Fruit fly (Drosophila melanogaster): Measurements from ENCODE around the gene CG17328.

CG17328 gene

DNA sequence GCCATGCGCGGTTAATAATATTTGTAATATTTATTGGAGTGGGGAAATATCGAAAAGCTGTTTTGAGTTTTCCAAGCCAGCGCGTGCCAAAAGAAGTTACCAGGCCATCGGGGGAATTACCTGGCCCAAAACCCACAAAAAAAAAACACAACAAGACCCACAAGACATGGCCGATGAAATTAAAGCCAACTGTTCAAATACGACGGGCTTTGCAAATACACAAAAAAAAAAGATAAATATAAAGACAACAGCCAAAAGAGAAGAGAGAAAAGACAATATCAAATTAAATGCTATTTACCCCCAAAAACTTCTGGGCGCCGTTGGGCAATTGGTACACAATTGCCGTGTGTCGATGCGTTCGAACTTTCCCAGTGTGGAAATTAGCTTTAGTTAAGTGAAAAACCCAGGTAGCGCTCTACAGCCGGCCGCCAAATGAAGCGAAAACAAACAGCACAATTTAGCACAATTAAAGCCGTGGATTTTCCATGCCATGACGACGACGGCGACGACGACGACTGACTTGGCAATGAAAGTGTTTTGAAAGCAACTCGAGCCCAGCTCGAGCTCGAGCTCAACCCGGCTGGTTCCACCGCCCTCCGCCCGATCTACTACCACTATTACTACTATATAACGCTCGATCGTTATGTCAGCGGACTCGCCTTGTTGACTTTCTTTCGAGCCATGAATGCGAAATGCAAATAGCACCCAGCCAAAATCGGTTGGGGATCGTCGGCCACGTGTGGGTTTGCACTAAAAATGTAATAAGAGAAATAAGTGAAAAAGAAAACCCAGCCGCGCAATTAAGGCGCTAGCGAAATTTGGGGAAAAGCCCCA is 18.3 kb downstream of the CG17328 start (continued):
- TF ChIP-seq ap (GFP tag; IDR thresholded peaks at IDR 0.05) (peak; percentile 11; the same call in 1 of the 2 replicates), Fer3 (tag; optimal IDR thresholded peaks at IDR 0.05) (peak; percentile 43), wdn (GFP tag; IDR thresholded peaks at IDR 0.05) (0 out of 2 replicates have a peak, but pooled peaks have one; percentile 21), CG11504 (tag; optimal IDR thresholded peaks at IDR 0.05) (peak; percentile 1), sqz (GFP tag; optimal IDR thresholded peaks at IDR 0.05) (peak; percentile 53), CG33213 (GFP tag; optimal IDR thresholded peaks at IDR 0.05) (peak; percentile 32), CG10654 (GFP tag; optimal IDR thresholded peaks at IDR 0.05) (peak; percentile 43), slbo (GFP tag; IDR thresholded peaks at IDR 0.05) (0 out of 2 replicates have a peak, but pooled peaks have one; percentile 8), unpg (GFP tag; optimal IDR thresholded peaks at IDR 0.05) (peak; percentile 50), pzg (GFP tag; optimal IDR thresholded peaks at IDR 0.05) (no peak), CG6765 (GFP tag; optimal IDR thresholded peaks at IDR 0.05) (peak; percentile 50), CG17385 (GFP tag; optimal IDR thresholded peaks at IDR 0.05) (peak; percentile 34), Camta (GFP tag; optimal IDR thresholded peaks at IDR 0.05) (peak; percentile 4), CG30403 (GFP tag; optimal IDR thresholded peaks at IDR 0.05) (no peak), CG2116 (GFP tag; optimal IDR thresholded peaks at IDR 0.05) (peak; percentile 27), pfk (GFP tag; optimal IDR thresholded peaks at IDR 0.05) (peak; percentile 48), trem (tag; optimal IDR thresholded peaks at IDR 0.05) (no peak), CG4328 (GFP tag; optimal IDR thresholded peaks at IDR 0.05) (peak; percentile 40), eyg (GFP tag; optimal IDR thresholded peaks at IDR 0.05) (peak; percentile 40), CG17829 (tag; optimal IDR thresholded peaks at IDR 0.05) (no peak), Fer1 (GFP tag; optimal IDR thresholded peaks at IDR 0.05) (peak; percentile 72), CG10147 (GFP tag; optimal IDR thresholded peaks at IDR 0.05) (peak; percentile 41), CG32767 (GFP tag; IDR thresholded peaks at IDR 0.05) (0 out of 2 replicates have a peak, but pooled peaks have one; percentile 12), CG9215 (GFP tag; IDR thresholded peaks at IDR 0.05) (no peak), D19B (GFP tag; optimal IDR thresholded peaks at IDR 0.05) (no peak), CG3163 (GFP tag; optimal IDR thresholded peaks at IDR 0.05) (peak; percentile 12), CG31441 (GFP tag; IDR thresholded peaks at IDR 0.05) (peak; percentile 24; the same call in 1 of the 2 replicates), HLH3B (GFP tag; IDR thresholded peaks at IDR 0.05) (peak; percentile 57; the same call in 1 of the 2 replicates), Vsx1 (GFP tag; optimal IDR thresholded peaks at IDR 0.05) (peak; percentile 77), CG7987 (GFP tag; optimal IDR thresholded peaks at IDR 0.05) (peak; percentile 33), Trl (optimal IDR thresholded peaks at IDR 0.05) (no peak), Trl (GFP tag; optimal IDR thresholded peaks at IDR 0.05) (peak; percentile 64), NK7.1 (GFP tag; optimal IDR thresholded peaks at IDR 0.05) (peak; percentile 40), CG4360 (GFP tag; IDR thresholded peaks at IDR 0.05) (peak; percentile 21; the same call in 1 of the 2 replicates), ro (GFP tag; IDR thresholded peaks at IDR 0.05) (no peak), CG15601 (tag; optimal IDR thresholded peaks at IDR 0.05) (peak; percentile 74), mirr (GFP tag; optimal IDR thresholded peaks at IDR 0.05) (no peak), MTF-1 (GFP tag; optimal IDR thresholded peaks at IDR 0.05; ENCODE audit: borderline replicate concordance) (peak; percentile 70), CG14710 (tag; optimal IDR thresholded peaks at IDR 0.05) (no peak), scrt (GFP tag; optimal IDR thresholded peaks at IDR 0.05) (peak; percentile 30), Nf-YA (GFP tag; IDR thresholded peaks at IDR 0.05) (peak; percentile 36; the same call in 1 of the 2 replicates), Hey (tag; optimal IDR thresholded peaks at IDR 0.05) (peak; percentile 0), da (GFP tag; optimal IDR thresholded peaks at IDR 0.05) (peak; percentile 17), Sox100B (GFP tag; optimal IDR thresholded peaks at IDR 0.05) (peak; percentile 45), Dad (GFP tag; optimal IDR thresholded peaks at IDR 0.05) (no peak), Med (GFP tag) (peak; percentile 85), slp2 (GFP tag; optimal IDR thresholded peaks at IDR 0.05) (peak; percentile 24), Sry-β (GFP tag; optimal IDR thresholded peaks at IDR 0.05) (no peak), CG12942 (GFP tag; optimal IDR thresholded peaks at IDR 0.05) (peak; percentile 22)

Data from whole organism, embryonic.